Fruit fly (Drosophila melanogaster) whole organism, embryonic: Measurements from ENCODE around the gene AANATL3.
A peak's percentile ranks its signal among the peaks of the same experiment; 100 is the strongest.

ENCODE experiments used
- CG11696 ChIP-seq: fragments of 200-800 bp; sonication (Bioruptor generic); IDR thresholded peaks from 2 replicates; pipeline ENCODE4 v1.3.6; 2022; ENCODE audit warnings: missing biosample characterization, missing genetic modification characterization
- CG12104 ChIP-seq: fragments of 200-800 bp; sonication (Bioruptor generic); optimal IDR thresholded peaks from 3 replicates; lab custom pipeline; 2016; ENCODE audit warnings: missing biosample characterization, missing genetic modification characterization
- CG1233 ChIP-seq: fragments of 200-800 bp; sonication (Bioruptor generic); optimal IDR thresholded peaks from 4 replicates; lab custom pipeline; 2018; ENCODE audit warnings: missing biosample characterization, mild to moderate bottlenecking, missing genetic modification characterization
- CG12769 ChIP-seq: fragments of 200-800 bp; sonication (Bioruptor generic); optimal IDR thresholded peaks from 2 replicates; lab custom pipeline; 2019; ENCODE audit warnings: missing biosample characterization, mild to moderate bottlenecking, missing genetic modification characterization, moderate library complexity
- CG13424 ChIP-seq: fragments of 200-800 bp; sonication (Bioruptor generic); optimal IDR thresholded peaks from 2 replicates; lab custom pipeline; 2019; ENCODE audit warnings: missing biosample characterization, mild to moderate bottlenecking, missing genetic modification characterization, moderate library complexity
- CG14014 ChIP-seq: fragments of 200-800 bp; sonication (Bioruptor generic); IDR thresholded peaks from 2 replicates; pipeline ENCODE4 v1.3.6; 2022; ENCODE audit warnings: missing biosample characterization, missing genetic modification characterization
- CG1529 ChIP-seq: fragments of 200-800 bp; sonication (Bioruptor generic); optimal IDR thresholded peaks from 3 replicates; lab custom pipeline; 2018; ENCODE audit warnings: missing biosample characterization, missing genetic modification characterization
- CG15601 ChIP-seq: fragments of 200-800 bp; sonication (Bioruptor generic); optimal IDR thresholded peaks from 3 replicates; lab custom pipeline; 2019; ENCODE audit warnings: missing biosample characterization, mild to moderate bottlenecking, missing genetic modification characterization, moderate library complexity
- CG1602 ChIP-seq: fragments of 200-800 bp; sonication (Bioruptor generic); optimal IDR thresholded peaks from 3 replicates; lab custom pipeline; 2016; ENCODE audit warnings: missing biosample characterization, missing genetic modification characterization
- CG17568 ChIP-seq: fragments of 200-800 bp; sonication (Bioruptor generic); optimal IDR thresholded peaks from 2 replicates; lab custom pipeline; 2018; ENCODE audit warnings: missing biosample characterization, mild to moderate bottlenecking, missing genetic modification characterization, moderate library complexity
- CG17802 ChIP-seq: fragments of 200-800 bp; sonication (Bioruptor generic); optimal IDR thresholded peaks from 2 replicates; lab custom pipeline; 2018; ENCODE audit warnings: missing biosample characterization, mild to moderate bottlenecking, missing genetic modification characterization, moderate library complexity
- CG3847 ChIP-seq: fragments of 200-800 bp; sonication (Bioruptor generic); IDR thresholded peaks from 2 replicates; pipeline ENCODE4 v1.3.6; 2022; ENCODE audit warnings: missing biosample characterization, missing genetic modification characterization
- CG3995 ChIP-seq: fragments of 200-800 bp; sonication (Bioruptor generic); optimal IDR thresholded peaks from 3 replicates; lab custom pipeline; 2016; ENCODE audit warnings: missing biosample characterization, missing genetic modification characterization
- CG4282 ChIP-seq: fragments of 200-800 bp; sonication (Bioruptor generic); optimal IDR thresholded peaks from 2 replicates; lab custom pipeline; 2016; ENCODE audit warnings: missing biosample characterization, missing genetic modification characterization
- CG4730 ChIP-seq: fragments of 200-800 bp; sonication (Bioruptor generic); IDR thresholded peaks from 2 replicates; pipeline ENCODE4 v1.3.6; 2022; ENCODE audit warnings: missing biosample characterization, missing genetic modification characterization
- CG5953 ChIP-seq: fragments of 200-800 bp; sonication (Bioruptor generic); IDR thresholded peaks from 2 replicates; pipeline ENCODE4 v1.3.6; 2022; ENCODE audit warnings: missing biosample characterization, missing genetic modification characterization
- CG7556 ChIP-seq: fragments of 200-800 bp; sonication (Bioruptor generic); optimal IDR thresholded peaks from 2 replicates; lab custom pipeline; 2017; ENCODE audit warnings: missing biosample characterization, mild to moderate bottlenecking, missing genetic modification characterization
- CG8924 ChIP-seq: fragments of 200-800 bp; optimal IDR thresholded peaks from 3 replicates; lab custom pipeline; 2019; ENCODE audit warnings: missing biosample characterization, mild to moderate bottlenecking, missing genetic modification characterization, moderate library complexity
- CG9932 ChIP-seq: fragments of 200-800 bp; sonication (Bioruptor generic); IDR thresholded peaks from 2 replicates; pipeline ENCODE4 v1.3.6; 2022; ENCODE audit warnings: missing biosample characterization, missing genetic modification characterization
- CrebB ChIP-seq: fragments of 200-800 bp; sonication (Bioruptor generic); optimal IDR thresholded peaks from 3 replicates; lab custom pipeline; 2018; ENCODE audit warnings: missing biosample characterization, mild to moderate bottlenecking, missing genetic modification characterization
- D ChIP-seq, 2 experiments: fragments of 200-800 bp in 1 of 2; fragments of >200 bp in 1 of 2; sonication (Bioruptor generic) in 1 of 2; optimal IDR thresholded peaks; 2 replicates in 1 of 2; 3 replicates in 1 of 2; lab custom pipeline; 2017; ENCODE audit warnings: mild to moderate bottlenecking in 1 of 2, missing biosample characterization in 1 of 2, missing genetic modification characterization in 1 of 2, missing genetic modification reagents in 1 of 2
- E2f1 ChIP-seq: fragments of 200-800 bp; sonication (Bioruptor generic); IDR thresholded peaks from 2 replicates; pipeline ENCODE4 v1.3.6; 2022; ENCODE audit warnings: missing biosample characterization, missing genetic modification characterization
- Elba2 ChIP-seq: fragments of 200-800 bp; sonication (Bioruptor generic); optimal IDR thresholded peaks from 3 replicates; lab custom pipeline; 2016; ENCODE audit warnings: missing biosample characterization, missing genetic modification characterization
- Fer3 ChIP-seq: fragments of 200-800 bp; sonication (Bioruptor generic); optimal IDR thresholded peaks from 2 replicates; lab custom pipeline; 2018; ENCODE audit warnings: missing biosample characterization, mild to moderate bottlenecking, missing genetic modification characterization, moderate library complexity
- Gug ChIP-seq: fragments of 200-800 bp; sonication (Bioruptor generic); IDR thresholded peaks from 4 replicates; pipeline ENCODE4 v1.3.6; 2022; ENCODE audit warnings: missing biosample characterization, missing genetic modification characterization
- Hey ChIP-seq: fragments of 200-800 bp; sonication (Bioruptor generic); optimal IDR thresholded peaks from 3 replicates; lab custom pipeline; 2018; ENCODE audit warnings: missing biosample characterization, mild to moderate bottlenecking, missing genetic modification characterization
- Hmr ChIP-seq: fragments of 200-800 bp; sonication (Bioruptor generic); optimal IDR thresholded peaks from 3 replicates; lab custom pipeline; 2017; ENCODE audit warnings: mild to moderate bottlenecking, missing biosample characterization, missing genetic modification reagents, missing genetic modification characterization
- Hr51 ChIP-seq, 2 experiments: fragments of 200-800 bp; sonication (Bioruptor generic); optimal IDR thresholded peaks; 2 replicates in 1 of 2; 3 replicates in 1 of 2; lab custom pipeline; 2016 to 2018; ENCODE audit warnings: missing biosample characterization in 2 of 2, missing genetic modification characterization in 2 of 2, mild to moderate bottlenecking in 1 of 2, moderate library complexity in 1 of 2
- Meics ChIP-seq: fragments of 200-800 bp; sonication (Bioruptor generic); optimal IDR thresholded peaks from 2 replicates; lab custom pipeline; 2017; ENCODE audit warnings: missing biosample characterization, mild to moderate bottlenecking, missing genetic modification characterization
- Myb ChIP-seq: fragments of 200-800 bp; sonication (Bioruptor generic); optimal IDR thresholded peaks from 2 replicates; lab custom pipeline; 2016; ENCODE audit warnings: missing biosample characterization, missing genetic modification characterization
- Ptx1 ChIP-seq: fragments of 200-800 bp; sonication (Bioruptor generic); IDR thresholded peaks from 2 replicates; pipeline ENCODE4 v1.3.6; 2022; ENCODE audit warnings: missing biosample characterization, missing genetic modification characterization
- Xbp1 ChIP-seq: fragments of 200-800 bp; sonication (Bioruptor generic); optimal IDR thresholded peaks from 3 replicates; lab custom pipeline; 2016; ENCODE audit warnings: missing biosample characterization, mild to moderate bottlenecking, missing genetic modification characterization
- abd-A ChIP-seq: fragments of 200-800 bp; sonication (Bioruptor generic); optimal IDR thresholded peaks from 3 replicates; lab custom pipeline; 2019; ENCODE audit warnings: missing biosample characterization, mild to moderate bottlenecking, missing genetic modification characterization, moderate library complexity
- bsh ChIP-seq, 2 experiments: fragments of 200-800 bp; sonication (Bioruptor generic); optimal IDR thresholded peaks; 2 replicates each; lab custom pipeline; 2017 to 2018; ENCODE audit warnings: mild to moderate bottlenecking in 2 of 2, missing biosample characterization in 2 of 2, missing genetic modification characterization in 2 of 2, moderate library complexity in 1 of 2
- ems ChIP-seq: fragments of 200-800 bp; sonication (Bioruptor generic); optimal IDR thresholded peaks from 3 replicates; lab custom pipeline; 2016; ENCODE audit warnings: missing biosample characterization, missing genetic modification characterization
- ewg ChIP-seq: fragments of 200-800 bp; sonication (Bioruptor generic); optimal IDR thresholded peaks from 3 replicates; lab custom pipeline; 2017; ENCODE audit warnings: mild to moderate bottlenecking, missing biosample characterization, missing genetic modification reagents, missing genetic modification characterization
- exex ChIP-seq: fragments of 200-800 bp; sonication (Bioruptor generic); optimal IDR thresholded peaks from 4 replicates; lab custom pipeline; 2018; ENCODE audit warnings: missing biosample characterization, mild to moderate bottlenecking, missing genetic modification characterization, moderate library complexity
- grau ChIP-seq: fragments of 200-800 bp; optimal IDR thresholded peaks from 3 replicates; lab custom pipeline; 2019; ENCODE audit warnings: missing biosample characterization, mild to moderate bottlenecking, missing genetic modification characterization, moderate library complexity
- grn ChIP-seq: fragments of 200-800 bp; sonication (Bioruptor generic); optimal IDR thresholded peaks from 3 replicates; lab custom pipeline; 2017; ENCODE audit warnings: missing biosample characterization, missing genetic modification characterization
- klu ChIP-seq: fragments of 200-800 bp; sonication (Bioruptor generic); IDR thresholded peaks from 2 replicates; pipeline ENCODE4 v1.3.6; 2022; ENCODE audit warnings: missing biosample characterization, missing genetic modification characterization
- lola ChIP-seq, 3 experiments: fragments of >200 bp in 2 of 3; fragments of 200-800 bp in 1 of 3; sonication (Bioruptor generic) in 1 of 3; optimal IDR thresholded peaks; 2 replicates each; lab custom pipeline; 2017 to 2019; ENCODE audit warnings: missing biosample characterization in 3 of 3, missing genetic modification characterization in 3 of 3, mild to moderate bottlenecking in 1 of 3, moderate library complexity in 1 of 3
- psq ChIP-seq: fragments of 200-800 bp; sonication (Bioruptor generic); optimal IDR thresholded peaks from 2 replicates; lab custom pipeline; 2017; ENCODE audit warnings: missing biosample characterization, missing genetic modification characterization
- pum ChIP-seq: fragments of 200-800 bp; sonication (Bioruptor generic); optimal IDR thresholded peaks from 2 replicates; lab custom pipeline; 2016; ENCODE audit warnings: missing biosample characterization, missing genetic modification characterization
- pzg ChIP-seq: fragments of 200-800 bp; sonication (Bioruptor generic); optimal IDR thresholded peaks from 3 replicates; lab custom pipeline; 2018; ENCODE audit warnings: missing biosample characterization, mild to moderate bottlenecking, missing genetic modification characterization, moderate library complexity
- row ChIP-seq: fragments of 200-800 bp; sonication (Bioruptor generic); IDR thresholded peaks from 3 replicates; pipeline ENCODE4 v1.3.6; 2022; ENCODE audit warnings: missing biosample characterization, missing genetic modification characterization
- sug ChIP-seq: fragments of 200-800 bp; optimal IDR thresholded peaks from 2 replicates; lab custom pipeline; 2019; ENCODE audit warnings: missing biosample characterization, mild to moderate bottlenecking, missing genetic modification characterization, moderate library complexity
- tin ChIP-seq: fragments of 200-800 bp; sonication (Bioruptor generic); optimal IDR thresholded peaks from 3 replicates; lab custom pipeline; 2016; ENCODE audit warnings: missing biosample characterization, missing genetic modification characterization
- toy ChIP-seq: fragments of 200-800 bp; sonication (Bioruptor generic); IDR thresholded peaks from 2 replicates; pipeline ENCODE4 v1.3.6; 2022; ENCODE audit warnings: missing biosample characterization, missing genetic modification characterization
- vvl ChIP-seq: fragments of 200-800 bp; sonication (Bioruptor generic); IDR thresholded peaks from 2 replicates; pipeline ENCODE4 v1.3.6; 2022; ENCODE audit warnings: missing biosample characterization, missing genetic modification characterization

AANATL3 gene

dm6 chr2L:20061018-20061657, 35.5 kb upstream of the AANATL3 start, which contains the start of the genes barr and lok (continued):
- TF ChIP-seq Elba2 (GFP tag; lab: Kevin White, UChicago) (no peak), Fer3 (tag; lab: Kevin White, UChicago) (peak; percentile 22), CG1529 (GFP tag; lab: Kevin White, UChicago) (no peak), CrebB (tag; lab: Kevin White, UChicago) (no peak), D (optimal IDR thresholded peaks at IDR 0.05; lab: Kevin White, UChicago) (no peak), D (GFP tag; optimal IDR thresholded peaks at IDR 0.05; lab: Kevin White, UChicago) (peak; percentile 53), CG5953 (GFP tag; lab: Robert Waterston, UW) (no peak), CG14014 (GFP tag; lab: Robert Waterston, UW) (0 out of 2 replicates have a peak, but pooled peaks have one; percentile 7), CG3995 (GFP tag; lab: Kevin White, UChicago) (peak; percentile 93), tin (GFP tag; lab: Kevin White, UChicago) (peak; percentile 53), CG9932 (GFP tag; lab: Robert Waterston, UW) (peak; percentile 64), pzg (peak; percentile 19), E2f1 (GFP tag; lab: Robert Waterston, UW) (peak; percentile 45), Gug (peak; percentile 25; the same call in 1 of the 4 replicates), Hr51 (GFP tag; optimal IDR thresholded peaks at IDR 0.05; lab: Kevin White, UChicago) (peak in 1 of 2 experiments; percentile 57), CG7556 (GFP tag; lab: Kevin White, UChicago) (peak; percentile 57), Ptx1 (peak; percentile 61; the same call in 1 of the 2 replicates), CG17802 (tag; lab: Kevin White, UChicago) (peak; percentile 3), CG12104 (peak; percentile 55), Meics (GFP tag; lab: Kevin White, UChicago) (peak; percentile 42), abd-A (tag; lab: Kevin White, UChicago) (no peak), vvl (GFP tag; lab: Robert Waterston, UW) (0 out of 2 replicates have a peak, but pooled peaks have one; percentile 23), pum (GFP tag; lab: Kevin White, UChicago) (peak; percentile 67), CG3847 (GFP tag; lab: Robert Waterston, UW) (peak; percentile 46; the same call in 1 of the 2 replicates), klu (GFP tag; lab: Robert Waterston, UW) (peak; percentile 34; the same call in 1 of the 2 replicates), Myb (peak; percentile 94), CG4730 (no peak), grn (GFP tag; lab: Kevin White, UChicago) (no peak), CG1602 (GFP tag; lab: Kevin White, UChicago) (peak; percentile 53), CG15601 (tag; lab: Kevin White, UChicago) (peak; percentile 30), row (GFP tag; lab: Robert Waterston, UW) (peak; percentile 83), ems (GFP tag; lab: Kevin White, UChicago) (peak; percentile 18), psq (GFP tag; lab: Kevin White, UChicago) (peak; percentile 44), ewg (GFP tag; lab: Kevin White, UChicago) (peak; percentile 53), CG11696 (GFP tag; lab: Robert Waterston, UW) (no peak), CG8924 (peak; percentile 70), grau (tag; lab: Kevin White, UChicago) (peak; percentile 60), Xbp1 (GFP tag; lab: Kevin White, UChicago) (peak; percentile 63), Hmr (GFP tag; lab: Kevin White, UChicago) (peak; percentile 35), lola (GFP tag; optimal IDR thresholded peaks at IDR 0.05; lab: Kevin White, UChicago) (peak in 1 of 3 experiments; percentile 59), CG13424 (tag; lab: Kevin White, UChicago) (peak; percentile 59), toy (GFP tag; lab: Robert Waterston, UW) (no peak), CG1233 (GFP tag; lab: Kevin White, UChicago) (peak; percentile 49), bsh (GFP tag; optimal IDR thresholded peaks at IDR 0.05; lab: Kevin White, UChicago) (peak in 1 of 2 experiments; percentile 4), sug (tag; lab: Kevin White, UChicago) (peak; percentile 63), Hey (no peak), CG12769 (tag; lab: Kevin White, UChicago) (no peak), CG17568 (GFP tag; lab: Kevin White, UChicago) (no peak), CG4282 (no peak), exex (tag; lab: Kevin White, UChicago) (peak; percentile 19)
